Fruit fly (Drosophila melanogaster): ENCODE results near the gene CG10802.

DNA sequence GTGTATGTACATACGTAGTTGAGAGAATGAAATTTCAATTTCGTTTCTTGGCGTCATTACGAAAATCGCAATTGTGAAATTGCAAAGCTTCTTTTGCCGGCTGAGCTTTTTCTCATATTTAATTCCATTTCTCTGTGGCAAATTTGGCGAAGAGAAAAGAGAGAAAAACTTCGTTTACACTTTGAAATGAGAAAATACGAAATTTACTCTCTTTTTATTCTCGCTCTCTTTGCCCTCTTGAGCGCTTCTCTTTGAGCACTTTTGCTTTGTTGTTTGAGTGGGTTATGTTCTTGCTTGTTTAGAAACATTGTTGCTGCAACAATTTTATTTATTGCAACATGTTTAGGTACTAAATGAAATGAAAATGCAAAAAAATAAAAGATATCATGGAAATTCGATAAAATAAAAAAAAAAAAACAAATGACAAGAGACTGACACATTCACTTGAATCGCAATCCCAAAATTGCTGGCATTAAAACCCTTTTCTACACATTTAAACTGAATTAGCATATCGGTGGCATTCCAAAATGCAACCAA is 31.4 kb upstream of the CG10802 start:
- TF ChIP-seq psq (optimal IDR thresholded peaks at IDR 0.05) (no peak), EcR (GFP tag; optimal IDR thresholded peaks at IDR 0.05) (no peak), Dll (optimal IDR thresholded peaks at IDR 0.05) (no peak), CG8478 (optimal IDR thresholded peaks at IDR 0.05) (no peak)
